Fruit fly (Drosophila melanogaster): ENCODE data around the gene CG17186.

Gene CG17186

DNA sequence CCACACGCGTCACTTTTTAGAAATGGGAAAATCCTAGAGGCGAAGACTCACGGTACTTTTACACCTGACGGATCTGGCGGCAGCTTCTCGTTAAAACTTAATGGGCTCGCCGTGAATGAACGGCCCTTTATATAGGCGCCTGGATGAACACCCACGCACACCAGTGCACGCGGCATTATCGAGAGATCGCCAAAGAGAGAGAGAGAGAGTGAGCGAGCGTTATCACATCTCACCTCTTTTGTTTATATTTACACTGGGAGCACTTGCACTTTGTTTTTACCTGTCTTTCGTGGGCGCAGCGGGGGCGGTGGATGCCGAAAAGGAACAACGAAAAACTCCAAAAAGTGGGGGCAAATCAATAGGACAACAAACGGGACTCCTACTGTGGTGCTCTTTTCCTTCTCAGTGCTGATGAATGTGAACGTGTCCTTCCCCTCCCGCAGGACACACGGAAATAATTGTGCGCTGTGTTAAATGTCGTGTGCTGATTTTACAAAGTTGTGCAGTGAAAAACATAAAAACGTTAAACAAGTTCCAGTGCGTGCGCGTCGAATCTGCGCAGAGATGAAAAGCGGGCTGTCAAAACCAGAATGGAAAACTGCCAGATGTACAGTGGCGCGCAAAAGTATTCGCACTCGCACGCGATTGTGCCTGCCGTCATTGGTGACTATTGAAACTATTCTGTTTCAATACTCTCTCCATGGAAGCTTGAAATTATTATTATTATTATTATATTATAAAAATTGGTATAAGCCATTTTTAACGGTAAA is 2.0 kb downstream of the CG17186 start, which contains the start of gene Mrp5 (continued):
- TF ChIP-seq CG12659 (GFP tag; optimal IDR thresholded peaks at IDR 0.05) (peak; percentile 26), CG2199 (GFP tag; IDR thresholded peaks at IDR 0.05) (no peak), fru (optimal IDR thresholded peaks at IDR 0.05) (no peak), bigmax (GFP tag; optimal IDR thresholded peaks at IDR 0.05) (no peak), CG10209 (GFP tag; optimal IDR thresholded peaks at IDR 0.05) (peak; percentile 4), Vsx1 (GFP tag; optimal IDR thresholded peaks at IDR 0.05) (no peak), klu (GFP tag; IDR thresholded peaks at IDR 0.05) (no peak), CG2120 (GFP tag; optimal IDR thresholded peaks at IDR 0.05) (peak; percentile 42), ftz-f1 (GFP tag; optimal IDR thresholded peaks at IDR 0.05) (no peak), tin (GFP tag; optimal IDR thresholded peaks at IDR 0.05) (peak; percentile 32), cas (GFP tag; IDR thresholded peaks at IDR 0.05) (no peak), CG3847 (GFP tag; IDR thresholded peaks at IDR 0.05) (no peak; the same call in 1 of the 2 replicates), tap (tag; optimal IDR thresholded peaks at IDR 0.05) (no peak), lmd (GFP tag; IDR thresholded peaks at IDR 0.05) (peak; percentile 65), CG3838 (GFP tag; optimal IDR thresholded peaks at IDR 0.05) (no peak), CG15696 (tag; optimal IDR thresholded peaks at IDR 0.05) (no peak), sna (GFP tag; IDR thresholded peaks at IDR 0.05; ENCODE audit: partially characterized antibody) (no peak), Drgx (GFP tag; IDR thresholded peaks at IDR 0.05) (peak; percentile 55), CG13287 (GFP tag; IDR thresholded peaks at IDR 0.05; ENCODE audit: partially characterized antibody) (no peak), ttk (GFP tag; IDR thresholded peaks at IDR 0.05) (0 out of 2 replicates have a peak, but pooled peaks have one; percentile 12), CG4404 (GFP tag; IDR thresholded peaks at IDR 0.05) (no peak), Lim3 (GFP tag; IDR thresholded peaks at IDR 0.05) (no peak), nmo (GFP tag; optimal IDR thresholded peaks at IDR 0.05) (peak; percentile 41), danr (GFP tag; IDR thresholded peaks at IDR 0.05) (no peak), CG14441 (GFP tag; IDR thresholded peaks at IDR 0.05) (peak; percentile 61), E2f1 (GFP tag; IDR thresholded peaks at IDR 0.05) (peak; percentile 62), CG15514 (GFP tag; optimal IDR thresholded peaks at IDR 0.05) (peak; percentile 32), CG2889 (GFP tag; IDR thresholded peaks at IDR 0.05) (no peak), chif (GFP tag; optimal IDR thresholded peaks at IDR 0.05) (no peak), Hmr (GFP tag; optimal IDR thresholded peaks at IDR 0.05) (peak; percentile 52), chinmo (GFP tag; IDR thresholded peaks at IDR 0.05; ENCODE audit: partially characterized antibody) (no peak), crp (GFP tag; optimal IDR thresholded peaks at IDR 0.05) (no peak), CG1233 (GFP tag; optimal IDR thresholded peaks at IDR 0.05) (no peak), pnt (GFP tag; optimal IDR thresholded peaks at IDR 0.05) (no peak), CG15011 (GFP tag; optimal IDR thresholded peaks at IDR 0.05) (no peak), CG2129 (GFP tag; IDR thresholded peaks at IDR 0.05; ENCODE audit: partially characterized antibody) (no peak), stwl (tag; optimal IDR thresholded peaks at IDR 0.05) (no peak), wor (GFP tag; IDR thresholded peaks at IDR 0.05) (no peak), stc (GFP tag; IDR thresholded peaks at IDR 0.05) (peak; percentile 30; the same call in 1 of the 2 replicates), CG34224 (GFP tag; IDR thresholded peaks at IDR 0.05; ENCODE audit: partially characterized antibody) (0 out of 3 replicates have a peak, but pooled peaks have one; percentile 15), disco-r (GFP tag; optimal IDR thresholded peaks at IDR 0.05) (no peak), Doc3 (GFP tag; IDR thresholded peaks at IDR 0.05; ENCODE audit: partially characterized antibody) (no peak), CG4854 (GFP tag; optimal IDR thresholded peaks at IDR 0.05) (no peak), Antp (GFP tag; optimal IDR thresholded peaks at IDR 0.05) (no peak), CG12299 (tag; optimal IDR thresholded peaks at IDR 0.05) (no peak), CG9932 (GFP tag; IDR thresholded peaks at IDR 0.05) (no peak; the same call in 1 of the 2 replicates), Fer2 (tag; optimal IDR thresholded peaks at IDR 0.05) (peak; percentile 10), Pdp1 (GFP tag; optimal IDR thresholded peaks at IDR 0.05) (peak; percentile 3 to 14), CG9437 (GFP tag; optimal IDR thresholded peaks at IDR 0.05) (no peak)

All from whole organism, embryonic.